Worm (Caenorhabditis elegans) whole organism, late embryonic: Measurements from ENCODE around the gene T28H11.8.

ENCODE experiments used
- C08G9.2 ChIP-seq: sonication (generic microtip); optimal IDR thresholded peaks from 2 replicates; lab custom pipeline; 2016; ENCODE audit warnings: mild to moderate bottlenecking, missing genetic modification characterization, moderate library complexity, missing compliant biosample characterization
- C38D4.7 ChIP-seq: fragments of 200-800 bp; sonication (Bioruptor generic); optimal IDR thresholded peaks from 2 replicates; lab custom pipeline; 2018; ENCODE audit warnings: mild to moderate bottlenecking, missing genetic modification characterization, moderate library complexity, missing compliant biosample characterization
- F13H6.1 ChIP-seq: sonication (generic microtip); optimal IDR thresholded peaks from 2 replicates; lab custom pipeline; 2016; ENCODE audit warnings: missing genetic modification characterization, missing compliant biosample characterization
- ahr-1 ChIP-seq: sonication (generic microtip); optimal IDR thresholded peaks from 2 replicates; lab custom pipeline; 2016; ENCODE audit warnings: missing genetic modification characterization, missing compliant biosample characterization
- ama-1 ChIP-seq: fragments of 150-350 bp; optimal IDR thresholded peaks from 2 replicates; lab custom pipeline; 2014
- ceh-14 ChIP-seq: sonication (generic microtip); optimal IDR thresholded peaks from 2 replicates; lab custom pipeline; 2016; ENCODE audit warnings: missing genotype, missing genetic modification characterization, missing compliant biosample characterization
- ceh-2 ChIP-seq: sonication (generic microtip); optimal IDR thresholded peaks from 2 replicates; lab custom pipeline; 2016; ENCODE audit warnings: missing genotype, missing genetic modification characterization, missing compliant biosample characterization
- ceh-22 ChIP-seq: sonication (generic microtip); optimal IDR thresholded peaks from 2 replicates; lab custom pipeline; 2017; ENCODE audit warnings: missing biosample characterization, missing genetic modification characterization
- ceh-24 ChIP-seq: sonication (generic microtip); optimal IDR thresholded peaks from 2 replicates; lab custom pipeline; 2016; ENCODE audit warnings: mild to moderate bottlenecking, missing genetic modification characterization, missing compliant biosample characterization
- ceh-30 ChIP-seq: fragments of 150-350 bp; optimal IDR thresholded peaks from 2 replicates; lab custom pipeline; 2014; ENCODE audit warnings: missing biosample characterization, missing genetic modification characterization
- ceh-45 ChIP-seq: fragments of 200-800 bp; sonication (Bioruptor generic); IDR thresholded peaks from 2 replicates; pipeline ENCODE4 v1.3.6; 2022; ENCODE audit warnings: missing genetic modification reagents, missing genetic modification characterization, missing compliant biosample characterization
- ceh-6 ChIP-seq: fragments of 200-800 bp; sonication (Bioruptor generic); optimal IDR thresholded peaks from 2 replicates; lab custom pipeline; 2018; ENCODE audit warnings: mild to moderate bottlenecking, missing genetic modification characterization, missing compliant biosample characterization
- dmd-4 ChIP-seq: sonication (generic microtip); optimal IDR thresholded peaks from 2 replicates; lab custom pipeline; 2016; ENCODE audit warnings: borderline replicate concordance, missing genetic modification characterization, missing compliant biosample characterization
- elt-2 ChIP-seq: sonication (generic microtip); optimal IDR thresholded peaks from 2 replicates; lab custom pipeline; 2016; ENCODE audit warnings: missing genetic modification reagents, missing genetic modification characterization, missing compliant biosample characterization
- ets-4 ChIP-seq: sonication (generic microtip); optimal IDR thresholded peaks from 2 replicates; lab custom pipeline; 2016; ENCODE audit warnings: missing genetic modification characterization, missing compliant biosample characterization
- eyg-1 ChIP-seq: sonication (generic microtip); optimal IDR thresholded peaks from 2 replicates; lab custom pipeline; 2016; ENCODE audit warnings: missing genotype, missing genetic modification characterization, missing compliant biosample characterization
- fax-1 ChIP-seq: sonication (generic microtip); optimal IDR thresholded peaks from 2 replicates; lab custom pipeline; 2016; ENCODE audit warnings: missing genotype, missing genetic modification characterization, missing compliant biosample characterization
- gmeb-2 ChIP-seq: sonication (generic microtip); optimal IDR thresholded peaks from 2 replicates; lab custom pipeline; 2016; ENCODE audit warnings: missing genetic modification characterization, inconsistent platforms, missing compliant biosample characterization
- hlh-6 ChIP-seq: sonication (generic microtip); optimal IDR thresholded peaks from 2 replicates; lab custom pipeline; 2016; ENCODE audit warnings: missing genotype, missing genetic modification characterization, missing compliant biosample characterization
- lim-6 ChIP-seq: sonication (generic microtip); optimal IDR thresholded peaks from 2 replicates; lab custom pipeline; 2016; ENCODE audit warnings: missing genetic modification characterization, missing compliant biosample characterization
- mec-3 ChIP-seq: sonication (generic microtip); optimal IDR thresholded peaks from 2 replicates; lab custom pipeline; 2016; ENCODE audit warnings: borderline replicate concordance, missing genetic modification characterization, missing compliant biosample characterization
- nhr-11 ChIP-seq: fragments of 150-350 bp; optimal IDR thresholded peaks from 2 replicates; lab custom pipeline; 2014; ENCODE audit warnings: missing biosample characterization, missing genetic modification characterization
- nhr-232 ChIP-seq: sonication (generic microtip); optimal IDR thresholded peaks from 2 replicates; lab custom pipeline; 2016; ENCODE audit warnings: missing genetic modification characterization, missing compliant biosample characterization
- pag-3 ChIP-seq: sonication (generic microtip); optimal IDR thresholded peaks from 2 replicates; lab custom pipeline; 2016; ENCODE audit warnings: missing compliant biosample characterization, missing genetic modification characterization, borderline replicate concordance
- pat-9 ChIP-seq: fragments of 200-800 bp; sonication (Bioruptor generic); optimal IDR thresholded peaks from 2 replicates; lab custom pipeline; 2018; ENCODE audit warnings: mild to moderate bottlenecking, missing genetic modification characterization, moderate library complexity, missing compliant biosample characterization
- pha-2 ChIP-seq: sonication (generic microtip); optimal IDR thresholded peaks from 2 replicates; lab custom pipeline; 2017; ENCODE audit warnings: mild to moderate bottlenecking, missing genetic modification characterization, missing compliant biosample characterization
- pqm-1 ChIP-seq: sonication (generic microtip); optimal IDR thresholded peaks from 2 replicates; lab custom pipeline; 2016; ENCODE audit warnings: missing genetic modification characterization, missing compliant biosample characterization
- pros-1 ChIP-seq: fragments of 150-350 bp; optimal IDR thresholded peaks from 2 replicates; lab custom pipeline; 2014; ENCODE audit warnings: missing biosample characterization, missing genetic modification reagents, missing genetic modification characterization
- ref-2 ChIP-seq: sonication (generic microtip); optimal IDR thresholded peaks from 2 replicates; lab custom pipeline; 2016; ENCODE audit warnings: missing genetic modification characterization, missing compliant biosample characterization
- rnt-1 ChIP-seq: sonication (generic microtip); optimal IDR thresholded peaks from 2 replicates; lab custom pipeline; 2016; ENCODE audit warnings: missing genetic modification characterization, missing compliant biosample characterization
- sox-2 ChIP-seq: fragments of 200-800 bp; sonication (Bioruptor generic); IDR thresholded peaks from 2 replicates; pipeline ENCODE4 v1.3.6; 2022; ENCODE audit warnings: missing genetic modification reagents, missing genetic modification characterization, missing compliant biosample characterization
- syd-9 ChIP-seq: sonication (generic microtip); optimal IDR thresholded peaks from 2 replicates; lab custom pipeline; 2016; ENCODE audit warnings: mild to moderate bottlenecking, missing genetic modification characterization, moderate library complexity, missing compliant biosample characterization
- tbx-2 ChIP-seq: sonication (generic microtip); optimal IDR thresholded peaks from 2 replicates; lab custom pipeline; 2016; ENCODE audit warnings: missing genetic modification characterization, missing compliant biosample characterization
- tbx-7 ChIP-seq: sonication (generic microtip); optimal IDR thresholded peaks from 2 replicates; lab custom pipeline; 2016; ENCODE audit warnings: missing genotype, missing genetic modification characterization, missing compliant biosample characterization
- unc-3 ChIP-seq, 2 experiments: fragments of 200-800 bp in 1 of 2; sonication (Bioruptor generic) in 1 of 2; sonication (generic microtip) in 1 of 2; conservative IDR thresholded peaks in 1 of 2; optimal IDR thresholded peaks in 1 of 2; 2 replicates each; pipeline versions ENCODE4 v1.3.6 to Lab custom; 2016 to 2022; ENCODE audit warnings: missing compliant biosample characterization in 2 of 2, missing genetic modification characterization in 2 of 2, missing genetic modification reagents in 1 of 2
- unc-42 ChIP-seq: sonication (generic microtip); optimal IDR thresholded peaks from 2 replicates; lab custom pipeline; 2016; ENCODE audit warnings: missing genotype, missing genetic modification characterization, missing compliant biosample characterization
- unc-55 ChIP-seq: sonication (generic microtip); optimal IDR thresholded peaks from 2 replicates; lab custom pipeline; 2017; ENCODE audit warnings: missing biosample characterization, missing genetic modification reagents, missing genetic modification characterization
- ztf-16 ChIP-seq: sonication (generic microtip); optimal IDR thresholded peaks from 2 replicates; lab custom pipeline; 2017; ENCODE audit warnings: missing genetic modification characterization, missing compliant biosample characterization

Gene T28H11.8

DNA sequence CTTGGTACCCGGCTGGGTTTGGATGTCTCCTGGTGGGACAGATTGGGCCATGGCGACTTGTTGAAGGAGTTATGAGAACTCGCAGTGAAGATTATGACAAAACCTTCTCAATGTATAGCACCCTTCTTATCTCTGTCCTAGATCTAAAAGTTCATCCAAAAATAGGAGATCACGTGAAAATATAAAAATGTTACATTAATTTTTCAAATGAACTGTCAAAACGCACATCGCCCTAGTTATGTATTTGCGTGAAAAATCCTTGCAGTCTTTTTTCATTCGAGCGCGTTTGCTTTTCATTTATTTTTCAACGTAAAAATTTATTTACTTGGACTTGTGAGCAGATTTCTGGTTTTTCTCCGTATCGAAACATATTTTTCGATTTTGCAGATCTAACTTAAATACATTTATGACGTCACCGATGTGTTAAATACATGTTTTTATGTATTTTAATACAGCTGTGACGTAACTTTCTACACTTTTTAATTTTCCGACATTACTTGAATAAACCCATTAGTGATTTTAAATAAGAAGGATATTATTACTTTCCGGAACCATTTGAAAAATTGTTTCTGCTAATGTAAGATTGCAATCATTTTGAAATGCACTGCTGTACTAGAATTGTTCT is 35.6 kb upstream of the T28H11.8 start, which contains the start of gene msp-55:
msp-55 (minus strand) TSS at position 51 of the 625 bp plus-strand sequence.
- no peak for TF ChIP-seq ref-2 (tag; lab: Kevin White, UChicago)
- TF ChIP-seq ceh-30 (tag; lab: Kevin White, UChicago) = no peak
- TF ChIP-seq ahr-1 (tag; lab: Kevin White, UChicago) = no peak
- TF ChIP-seq eyg-1 = no peak
- TF ChIP-seq C38D4.7 (GFP tag; lab: Kevin White, UChicago) = no peak
- no peak for TF ChIP-seq ztf-16 (tag; lab: Kevin White, UChicago)
- TF ChIP-seq tbx-2 = no peak
- TF ChIP-seq pqm-1 (tag; lab: Kevin White, UChicago) = no peak
- no peak for TF ChIP-seq unc-3 (GFP tag; conservative IDR thresholded peaks at IDR 0.05; lab: Robert Waterston, UW)
- no peak for TF ChIP-seq unc-3 (tag; optimal IDR thresholded peaks at IDR 0.05; lab: Kevin White, UChicago)
- no peak for TF ChIP-seq hlh-6 (tag; lab: Kevin White, UChicago)
- no peak for TF ChIP-seq pros-1 (tag; lab: Kevin White, UChicago)
- no peak for TF ChIP-seq ceh-14 (tag; lab: Kevin White, UChicago)
- no peak for TF ChIP-seq gmeb-2 (tag; lab: Kevin White, UChicago)
- no peak for TF ChIP-seq ceh-2
- no peak for TF ChIP-seq lim-6 (tag; lab: Kevin White, UChicago)
- TF ChIP-seq F13H6.1 (tag; lab: Kevin White, UChicago) = no peak
- no peak for TF ChIP-seq unc-42 (tag; lab: Kevin White, UChicago)
- no peak for TF ChIP-seq ceh-6 (GFP tag; lab: Kevin White, UChicago)
- TF ChIP-seq C08G9.2 (tag; lab: Kevin White, UChicago) = no peak
- no peak for TF ChIP-seq ceh-45

ce11 chrIV:5054297-5054696 is 33.9 kb upstream of the T28H11.8 start:
- TF ChIP-seq ztf-16 (tag; lab: Kevin White, UChicago) (no peak), ceh-22 (tag; lab: Kevin White, UChicago) (no peak), unc-55 (GFP tag; lab: Kevin White, UChicago) (no peak), pag-3 (tag; lab: Kevin White, UChicago) (no peak), gmeb-2 (tag; lab: Kevin White, UChicago) (no peak), dmd-4 (tag; lab: Kevin White, UChicago) (no peak), ceh-45 (no peak), pat-9 (tag; lab: Kevin White, UChicago) (no peak), nhr-232 (tag; lab: Kevin White, UChicago) (no peak), syd-9 (tag; lab: Kevin White, UChicago) (no peak), sox-2 (GFP tag; lab: Robert Waterston, UW) (no peak), pha-2 (tag; lab: Kevin White, UChicago) (no peak), nhr-11 (tag; lab: Kevin White, UChicago) (no peak), ceh-24 (tag; lab: Kevin White, UChicago) (no peak)
- TF ChIP-seq, all 69 proteins: peak for 0

DNA sequence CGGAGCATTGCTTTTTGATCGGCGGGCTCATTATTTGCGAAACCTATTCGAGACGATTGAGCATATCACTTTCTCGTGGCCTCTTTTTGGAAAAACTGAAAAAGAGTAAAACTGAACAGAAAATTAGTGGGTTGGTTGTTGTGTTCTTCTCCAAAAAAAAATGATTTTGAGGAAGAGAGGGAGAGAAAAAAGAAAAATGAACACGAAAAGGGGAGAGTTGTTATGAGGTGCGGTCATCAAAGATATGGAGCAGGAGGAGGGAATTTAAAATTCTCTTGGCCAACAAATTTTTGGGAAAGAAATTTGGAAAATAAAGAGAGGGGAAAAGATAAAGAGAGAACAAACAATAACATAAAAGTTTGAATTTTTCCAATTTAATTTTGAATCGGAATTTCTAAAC is 25.0 kb upstream of the T28H11.8 start, which contains the start of gene hot-9:
hot-9 (minus strand) TSS at position 101 of the 400 bp plus-strand sequence.
- no peak for TF ChIP-seq ahr-1 (tag; lab: Kevin White, UChicago)
- no peak for TF ChIP-seq ets-4
- TF ChIP-seq pha-2 (tag; lab: Kevin White, UChicago) = no peak
- TF ChIP-seq ceh-45 = no peak
- TF ChIP-seq mec-3 (tag; lab: Kevin White, UChicago) = no peak
- TF ChIP-seq ceh-30 (tag; lab: Kevin White, UChicago) = no peak
- no peak for TF ChIP-seq C38D4.7 (GFP tag; lab: Kevin White, UChicago)
- no peak for TF ChIP-seq rnt-1 (tag; lab: Kevin White, UChicago)
- TF ChIP-seq tbx-7 = no peak
- TF ChIP-seq F13H6.1 (tag; lab: Kevin White, UChicago) = no peak
- TF ChIP-seq ama-1 (lab: Kevin White, UChicago) = no peak
- TF ChIP-seq elt-2 (tag; lab: Kevin White, UChicago) = no peak
- TF ChIP-seq fax-1 (tag; lab: Kevin White, UChicago) = no peak
- TF ChIP-seq pat-9 (tag; lab: Kevin White, UChicago) = no peak
